Fruit fly (Drosophila melanogaster) whole organism, embryonic: ENCODE results near the gene sky.

Experiments
- Atf6 ChIP-seq: fragments of 200-800 bp; sonication (Bioruptor generic); IDR thresholded peaks from 2 replicates; pipeline ENCODE4 v1.3.6; 2022; ENCODE audit warnings: missing biosample characterization, missing genetic modification characterization
- B-H2 ChIP-seq: fragments of 200-800 bp; sonication (Bioruptor generic); optimal IDR thresholded peaks from 2 replicates; lab custom pipeline; 2018; ENCODE audit warnings: missing biosample characterization, mild to moderate bottlenecking, missing genetic modification characterization
- BEAF-32 ChIP-seq: fragments of 200-800 bp; sonication (Bioruptor generic); optimal IDR thresholded peaks from 3 replicates; lab custom pipeline; 2017; ENCODE audit warnings: missing biosample characterization, missing genetic modification characterization, mild to moderate bottlenecking, moderate library complexity, missing genetic modification reagents
- Blimp-1 ChIP-seq: fragments of 200-800 bp; sonication (Bioruptor generic); optimal IDR thresholded peaks from 3 replicates; lab custom pipeline; 2018; ENCODE audit warnings: missing biosample characterization, missing genetic modification characterization, mild to moderate bottlenecking, moderate library complexity, missing genetic modification reagents
- CG10565 ChIP-seq: fragments of 200-800 bp; sonication (Bioruptor generic); optimal IDR thresholded peaks from 3 replicates; lab custom pipeline; 2016; ENCODE audit warnings: missing biosample characterization, mild to moderate bottlenecking, missing genetic modification characterization
- CG11247 ChIP-seq: fragments of 200-800 bp; sonication (Bioruptor generic); IDR thresholded peaks from 2 replicates; pipeline ENCODE4 v1.3.6; 2022; ENCODE audit warnings: missing biosample characterization, missing genetic modification characterization
- CG14050 ChIP-seq: fragments of 200-800 bp; sonication (Bioruptor generic); IDR thresholded peaks from 3 replicates; pipeline ENCODE4 v1.3.6; 2022; ENCODE audit warnings: missing biosample characterization, missing genetic modification characterization
- CG2202 ChIP-seq: fragments of 200-800 bp; sonication (Bioruptor generic); optimal IDR thresholded peaks from 2 replicates; lab custom pipeline; 2018; ENCODE audit warnings: missing biosample characterization, mild to moderate bottlenecking, missing genetic modification characterization
- CG30020 ChIP-seq: fragments of 200-800 bp; optimal IDR thresholded peaks from 2 replicates; lab custom pipeline; 2019; ENCODE audit warnings: missing biosample characterization, mild to moderate bottlenecking, missing genetic modification characterization, moderate library complexity
- CG31224 ChIP-seq: fragments of 200-800 bp; sonication (Bioruptor generic); IDR thresholded peaks from 2 replicates; pipeline ENCODE4 v1.3.6; 2022; ENCODE audit warnings: missing biosample characterization, missing genetic modification characterization
- CG4328 ChIP-seq: fragments of 200-800 bp; sonication (Bioruptor generic); optimal IDR thresholded peaks from 3 replicates; lab custom pipeline; 2017; ENCODE audit warnings: missing biosample characterization, missing genetic modification reagents, missing genetic modification characterization
- CG4707 ChIP-seq: fragments of 200-800 bp; sonication (Bioruptor generic); optimal IDR thresholded peaks from 2 replicates; lab custom pipeline; 2018; ENCODE audit warnings: missing biosample characterization, mild to moderate bottlenecking, missing genetic modification characterization, moderate library complexity
- CG5245 ChIP-seq: fragments of 200-800 bp; sonication (Bioruptor generic); optimal IDR thresholded peaks from 3 replicates; lab custom pipeline; 2016; ENCODE audit warnings: missing biosample characterization, missing genetic modification characterization
- CG7357 ChIP-seq: fragments of 200-800 bp; sonication (Bioruptor generic); IDR thresholded peaks from 3 replicates; pipeline ENCODE4 v1.3.6; 2022; ENCODE audit warnings: missing biosample characterization, missing genetic modification characterization
- CG9876 ChIP-seq: fragments of 200-800 bp; sonication (Bioruptor generic); optimal IDR thresholded peaks from 2 replicates; lab custom pipeline; 2016; ENCODE audit warnings: missing biosample characterization, missing genetic modification characterization
- Camta ChIP-seq: fragments of 200-800 bp; sonication (Bioruptor generic); optimal IDR thresholded peaks from 2 replicates; lab custom pipeline; 2016; ENCODE audit warnings: missing biosample characterization, missing genetic modification characterization
- Dll ChIP-seq: fragments of 200-800 bp; sonication (Bioruptor generic); IDR thresholded peaks from 4 replicates; pipeline ENCODE4 v1.3.6; 2022; ENCODE audit warnings: missing biosample characterization, missing genetic modification characterization; ENCODE audit not compliant: partially characterized antibody
- Ets65A ChIP-seq: fragments of 200-800 bp; sonication (Bioruptor generic); peaks from one replicate; lab custom pipeline; 2016; ENCODE audit warnings: missing biosample characterization, missing genetic modification characterization
- Gug ChIP-seq: fragments of 200-800 bp; sonication (Bioruptor generic); IDR thresholded peaks from 4 replicates; pipeline ENCODE4 v1.3.6; 2022; ENCODE audit warnings: missing biosample characterization, missing genetic modification characterization
- Optix ChIP-seq: fragments of 200-800 bp; sonication (Bioruptor generic); IDR thresholded peaks from 3 replicates; pipeline ENCODE4 v1.3.6; 2022; ENCODE audit warnings: missing biosample characterization, missing genetic modification characterization
- PHDP ChIP-seq: fragments of 200-800 bp; sonication (Bioruptor generic); optimal IDR thresholded peaks from 3 replicates; lab custom pipeline; 2018; ENCODE audit warnings: missing biosample characterization, mild to moderate bottlenecking, missing genetic modification characterization, moderate library complexity
- Rfx ChIP-seq: fragments of 200-800 bp; sonication (Bioruptor generic); IDR thresholded peaks from 2 replicates; pipeline ENCODE4 v1.3.6; 2022; ENCODE audit warnings: missing biosample characterization, missing genetic modification characterization
- Sin3A ChIP-seq: fragments of >200 bp; optimal IDR thresholded peaks from 2 replicates; lab custom pipeline; 2018
- Spps ChIP-seq: fragments of 200-800 bp; sonication (Bioruptor generic); optimal IDR thresholded peaks from 2 replicates; lab custom pipeline; 2018; ENCODE audit warnings: missing biosample characterization, mild to moderate bottlenecking, missing genetic modification characterization
- Trl ChIP-seq, 3 experiments: fragments of >200 bp in 2 of 3; fragments of 200-800 bp in 1 of 3; sonication (Bioruptor generic) in 1 of 3; optimal IDR thresholded peaks; 2 replicates in 1 of 3; 3 replicates in 2 of 3; lab custom pipeline; 2016 to 2017; ENCODE audit warnings: missing biosample characterization in 1 of 3, missing genetic modification characterization in 1 of 3
- Xrp1 ChIP-seq: fragments of 200-800 bp; sonication (Bioruptor generic); IDR thresholded peaks from 2 replicates; pipeline ENCODE4 v1.3.6; 2022; ENCODE audit warnings: missing biosample characterization, missing genetic modification characterization
- bab2 ChIP-seq: fragments of 200-800 bp; sonication (Bioruptor generic); optimal IDR thresholded peaks from 2 replicates; lab custom pipeline; 2016; ENCODE audit warnings: missing biosample characterization, missing genetic modification characterization
- bowl ChIP-seq: fragments of 200-800 bp; sonication (Bioruptor generic); IDR thresholded peaks from 2 replicates; pipeline ENCODE4 v1.3.6; 2022; ENCODE audit warnings: missing biosample characterization, missing genetic modification characterization
- bsh ChIP-seq, 2 experiments: fragments of 200-800 bp; sonication (Bioruptor generic); optimal IDR thresholded peaks; 2 replicates each; lab custom pipeline; 2017 to 2018; ENCODE audit warnings: mild to moderate bottlenecking in 2 of 2, missing biosample characterization in 2 of 2, missing genetic modification characterization in 2 of 2, moderate library complexity in 1 of 2
- cad ChIP-seq: fragments of >200 bp; optimal IDR thresholded peaks from 2 replicates; lab custom pipeline; 2017; ENCODE audit warnings: missing biosample characterization, missing genetic modification characterization
- caup ChIP-seq: fragments of 200-800 bp; sonication (Bioruptor generic); optimal IDR thresholded peaks from 3 replicates; lab custom pipeline; 2017; ENCODE audit warnings: missing biosample characterization, mild to moderate bottlenecking, missing genetic modification characterization, moderate library complexity; ENCODE audit not compliant: severe bottlenecking
- chm ChIP-seq: fragments of 200-800 bp; sonication (Bioruptor generic); IDR thresholded peaks from 2 replicates; pipeline ENCODE4 v1.3.6; 2022; ENCODE audit warnings: missing biosample characterization, missing genetic modification characterization
- dm ChIP-seq: fragments of 200-800 bp; sonication (Bioruptor generic); optimal IDR thresholded peaks from 3 replicates; lab custom pipeline; 2016; ENCODE audit warnings: missing biosample characterization, missing genetic modification characterization
- fd3F ChIP-seq: fragments of 200-800 bp; sonication (Bioruptor generic); optimal IDR thresholded peaks from 2 replicates; lab custom pipeline; 2018; ENCODE audit warnings: missing biosample characterization, mild to moderate bottlenecking, missing genetic modification characterization, moderate library complexity
- fd64A ChIP-seq: fragments of 200-800 bp; sonication (Bioruptor generic); optimal IDR thresholded peaks from 3 replicates; lab custom pipeline; 2018; ENCODE audit warnings: missing biosample characterization, mild to moderate bottlenecking, missing genetic modification characterization
- fru ChIP-seq: fragments of >200 bp; optimal IDR thresholded peaks from 2 replicates; lab custom pipeline; 2017
- gfzf ChIP-seq: fragments of 200-800 bp; sonication (Bioruptor generic); optimal IDR thresholded peaks from 2 replicates; lab custom pipeline; 2016; ENCODE audit warnings: missing biosample characterization, mild to moderate bottlenecking, missing genetic modification characterization, moderate library complexity
- ham ChIP-seq: fragments of 200-800 bp; sonication (Bioruptor generic); IDR thresholded peaks from 2 replicates; pipeline ENCODE4 v1.3.6; 2022; ENCODE audit warnings: missing biosample characterization, missing genetic modification characterization
- hbn ChIP-seq: fragments of 200-800 bp; sonication (Bioruptor generic); IDR thresholded peaks from 2 replicates; pipeline ENCODE4 v1.3.6; 2022; ENCODE audit warnings: missing biosample characterization, missing genetic modification characterization; ENCODE audit not compliant: partially characterized antibody
- hkb ChIP-seq, 2 experiments: fragments of 200-800 bp in 1 of 2; fragments of >200 bp in 1 of 2; sonication (Bioruptor generic) in 1 of 2; IDR thresholded peaks in 1 of 2; optimal IDR thresholded peaks in 1 of 2; 2 replicates each; pipeline versions ENCODE4 v1.3.6 to Lab custom; 2017 to 2022; ENCODE audit warnings: missing biosample characterization in 1 of 2, missing genetic modification characterization in 1 of 2
- insv ChIP-seq, 2 experiments: fragments of 200-800 bp; sonication (Bioruptor generic); optimal IDR thresholded peaks; 3 replicates each; lab custom pipeline; 2016 to 2018; ENCODE audit warnings: missing biosample characterization in 2 of 2, missing genetic modification characterization in 2 of 2
- lbe ChIP-seq: fragments of 200-800 bp; sonication (Bioruptor generic); optimal IDR thresholded peaks from 2 replicates; lab custom pipeline; 2016; ENCODE audit warnings: missing biosample characterization, mild to moderate bottlenecking, missing genetic modification characterization
- nmo ChIP-seq: fragments of 200-800 bp; sonication (Bioruptor generic); optimal IDR thresholded peaks from 2 replicates; lab custom pipeline; 2018; ENCODE audit warnings: missing biosample characterization, mild to moderate bottlenecking, missing genetic modification characterization, moderate library complexity
- p53 ChIP-seq: fragments of 200-800 bp; sonication (Bioruptor generic); optimal IDR thresholded peaks from 2 replicates; lab custom pipeline; 2016; ENCODE audit warnings: missing biosample characterization, missing genetic modification characterization
- ro ChIP-seq: fragments of 200-800 bp; sonication (Bioruptor generic); IDR thresholded peaks from 2 replicates; pipeline ENCODE4 v1.3.6; 2022; ENCODE audit warnings: missing biosample characterization, missing genetic modification characterization
- run ChIP-seq: fragments of 200-800 bp; sonication (Bioruptor generic); optimal IDR thresholded peaks from 3 replicates; lab custom pipeline; 2018; ENCODE audit warnings: missing biosample characterization, mild to moderate bottlenecking, missing genetic modification characterization
- sens-2 ChIP-seq: fragments of 200-800 bp; sonication (Bioruptor generic); IDR thresholded peaks from 2 replicates; pipeline ENCODE4 v1.3.6; 2022; ENCODE audit warnings: missing biosample characterization, missing genetic modification characterization
- sob ChIP-seq: fragments of 200-800 bp; sonication (Bioruptor generic); IDR thresholded peaks from 2 replicates; pipeline ENCODE4 v1.3.6; 2022; ENCODE audit warnings: missing biosample characterization, missing genetic modification characterization
- ssp ChIP-seq: fragments of 200-800 bp; sonication (Bioruptor generic); IDR thresholded peaks from 2 replicates; pipeline ENCODE4 v1.3.6; 2022; ENCODE audit warnings: missing biosample characterization, missing genetic modification characterization
- trh ChIP-seq: fragments of 200-800 bp; sonication (Bioruptor generic); optimal IDR thresholded peaks from 2 replicates; lab custom pipeline; 2016; ENCODE audit warnings: missing biosample characterization, missing genetic modification characterization
- vnd ChIP-seq: fragments of 200-800 bp; sonication (Bioruptor generic); IDR thresholded peaks from 3 replicates; pipeline ENCODE4 v1.3.6; 2022; ENCODE audit warnings: missing biosample characterization, missing genetic modification characterization; ENCODE audit not compliant: partially characterized antibody

The sky gene

DNA sequence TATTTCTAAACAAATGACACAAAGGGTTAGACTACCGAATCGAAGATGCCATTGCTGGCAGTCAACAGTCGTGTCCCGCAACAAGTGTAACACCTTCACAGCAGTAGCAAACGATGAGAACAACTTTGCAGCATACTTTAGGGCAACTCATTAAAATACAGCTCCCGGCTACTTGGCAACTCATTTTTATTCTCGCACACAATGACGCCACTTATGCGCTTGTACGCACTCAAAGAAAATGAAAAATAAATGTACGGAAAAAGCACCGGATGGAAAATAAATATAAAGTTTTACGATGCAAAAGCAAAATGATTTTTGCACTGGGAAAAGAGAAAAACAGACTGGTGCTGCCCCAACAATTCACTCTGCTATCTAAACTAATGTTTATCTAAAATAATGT is 27.5 kb downstream of the sky start (continued):
- TF ChIP-seq CG2202: no peak
- TF ChIP-seq nmo (GFP tag; lab: Kevin White, UChicago): no peak
- TF ChIP-seq Atf6 (GFP tag; lab: Robert Waterston, UW): no peak
- TF ChIP-seq bsh (GFP tag; optimal IDR thresholded peaks at IDR 0.05; lab: Kevin White, UChicago): peak in 1 of 2 experiments; percentile 20
- TF ChIP-seq hbn: no peak
- 0 out of 2 replicates have a peak, but pooled peaks have one; percentile 42 for TF ChIP-seq chm (GFP tag; lab: Robert Waterston, UW)
- no peak for TF ChIP-seq Camta (GFP tag; lab: Kevin White, UChicago)
- TF ChIP-seq ham: no peak
- no peak for TF ChIP-seq Sin3A (lab: Kevin White, UChicago)
- TF ChIP-seq CG30020: no peak
- no peak for TF ChIP-seq ro (GFP tag; lab: Robert Waterston, UW)
- TF ChIP-seq cad (GFP tag; lab: Kevin White, UChicago): no peak
- no peak for TF ChIP-seq Spps (tag; lab: Kevin White, UChicago)
- no peak for TF ChIP-seq CG31224 (GFP tag; lab: Robert Waterston, UW)
- no peak for TF ChIP-seq CG4328 (GFP tag; lab: Kevin White, UChicago)
- TF ChIP-seq CG10565 (GFP tag; lab: Kevin White, UChicago): no peak
- peak; percentile 10 for TF ChIP-seq Blimp-1 (GFP tag; lab: Kevin White, UChicago)
- TF ChIP-seq Optix: no peak
- TF ChIP-seq caup: no peak
- no peak for TF ChIP-seq run (tag; lab: Kevin White, UChicago)
- no peak for TF ChIP-seq insv (GFP tag; optimal IDR thresholded peaks at IDR 0.05; lab: Kevin White, UChicago)
- TF ChIP-seq ssp (GFP tag; lab: Robert Waterston, UW): no peak
- TF ChIP-seq Gug (GFP tag; lab: Robert Waterston, UW): peak; percentile 41; the same call in 2 of the 4 replicates
- TF ChIP-seq bowl (GFP tag; lab: Robert Waterston, UW): no peak
- no peak for TF ChIP-seq p53 (GFP tag; lab: Kevin White, UChicago)
- no peak for TF ChIP-seq Trl (optimal IDR thresholded peaks at IDR 0.05; lab: Kevin White, UChicago)
- no peak for TF ChIP-seq Trl (GFP tag; optimal IDR thresholded peaks at IDR 0.05; lab: Kevin White, UChicago)
- no peak for TF ChIP-seq bab2 (GFP tag; lab: Kevin White, UChicago)
- TF ChIP-seq CG4707 (GFP tag; lab: Kevin White, UChicago): no peak
- TF ChIP-seq dm (GFP tag; lab: Kevin White, UChicago): no peak
- no peak for TF ChIP-seq CG14050 (GFP tag; lab: Robert Waterston, UW)
- TF ChIP-seq gfzf (GFP tag; lab: Kevin White, UChicago): no peak
- peak; percentile 57 for TF ChIP-seq Xrp1
- TF ChIP-seq sens-2: no peak
- TF ChIP-seq CG7357 (GFP tag; lab: Robert Waterston, UW): no peak
- no peak for TF ChIP-seq Ets65A (GFP tag; lab: Kevin White, UChicago)
- TF ChIP-seq hkb (optimal IDR thresholded peaks at IDR 0.05; lab: Kevin White, UChicago): no peak
- TF ChIP-seq hkb (GFP tag; IDR thresholded peaks at IDR 0.05; lab: Robert Waterston, UW): no peak
- peak; percentile 36; the same call in 1 of the 2 replicates for TF ChIP-seq CG11247 (GFP tag; lab: Robert Waterston, UW)
- no peak for TF ChIP-seq fd64A (GFP tag; lab: Kevin White, UChicago)
- no peak for TF ChIP-seq PHDP (tag; lab: Kevin White, UChicago)
- peak; percentile 54 for TF ChIP-seq sob (GFP tag; lab: Robert Waterston, UW)
- no peak for TF ChIP-seq BEAF-32 (GFP tag; lab: Kevin White, UChicago)
- TF ChIP-seq B-H2 (GFP tag; lab: Kevin White, UChicago): no peak
- no peak for TF ChIP-seq fd3F (GFP tag; lab: Kevin White, UChicago)
- TF ChIP-seq vnd (GFP tag; lab: Robert Waterston, UW): no peak
- TF ChIP-seq CG5245 (GFP tag; lab: Kevin White, UChicago): no peak
- no peak for TF ChIP-seq CG9876 (GFP tag; lab: Kevin White, UChicago)
- no peak for TF ChIP-seq fru (lab: Kevin White, UChicago)
- no peak for TF ChIP-seq Dll
- no peak for TF ChIP-seq lbe (GFP tag; lab: Kevin White, UChicago)
- no peak for TF ChIP-seq trh
- TF ChIP-seq Rfx (GFP tag; lab: Robert Waterston, UW): peak; percentile 43; the same call in 1 of the 2 replicates
